Fruit fly (Drosophila melanogaster) whole organism, embryonic: Measurements from ENCODE around the gene Pif1.

Source experiments
- Awh ChIP-seq: fragments of 200-800 bp; sonication (Bioruptor generic); IDR thresholded peaks from 2 replicates; pipeline ENCODE4, ENCODE4 v1.3.6; 2022; ENCODE audit warnings: missing biosample characterization, missing genetic modification characterization
- CG10462 ChIP-seq: fragments of 200-800 bp; sonication (Bioruptor generic); optimal IDR thresholded peaks from 2 replicates; lab custom pipeline; 2016; ENCODE audit warnings: missing biosample characterization, missing genetic modification characterization
- CG11247 ChIP-seq: fragments of 200-800 bp; sonication (Bioruptor generic); IDR thresholded peaks from 2 replicates; pipeline ENCODE4 v1.3.6; 2022; ENCODE audit warnings: missing biosample characterization, missing genetic modification characterization
- CG11504 ChIP-seq: fragments of 200-800 bp; sonication (Bioruptor generic); optimal IDR thresholded peaks from 3 replicates; lab custom pipeline; 2019; ENCODE audit warnings: missing biosample characterization, mild to moderate bottlenecking, missing genetic modification characterization, moderate library complexity
- CG12104 ChIP-seq: fragments of 200-800 bp; sonication (Bioruptor generic); optimal IDR thresholded peaks from 3 replicates; lab custom pipeline; 2016; ENCODE audit warnings: missing biosample characterization, missing genetic modification characterization
- CG12391 ChIP-seq: fragments of 200-800 bp; sonication (Bioruptor generic); optimal IDR thresholded peaks from 3 replicates; lab custom pipeline; 2018; ENCODE audit warnings: missing biosample characterization, mild to moderate bottlenecking, missing genetic modification characterization, moderate library complexity
- CG15073 ChIP-seq: fragments of 200-800 bp; sonication (Bioruptor generic); optimal IDR thresholded peaks from 2 replicates; lab custom pipeline; 2016; ENCODE audit warnings: missing biosample characterization, missing genetic modification characterization
- CG15696 ChIP-seq: fragments of 200-800 bp; sonication (Bioruptor generic); optimal IDR thresholded peaks from 2 replicates; lab custom pipeline; 2019; ENCODE audit warnings: missing biosample characterization, mild to moderate bottlenecking, missing genetic modification characterization, moderate library complexity
- CG1647 ChIP-seq: fragments of 200-800 bp; sonication (Bioruptor generic); optimal IDR thresholded peaks from 3 replicates; lab custom pipeline; 2016; ENCODE audit warnings: missing biosample characterization, missing genetic modification characterization
- CG2199 ChIP-seq: fragments of 200-800 bp; sonication (Bioruptor generic); IDR thresholded peaks from 3 replicates; pipeline ENCODE4 v1.3.6; 2022; ENCODE audit warnings: missing biosample characterization, missing genetic modification characterization
- CG2678 ChIP-seq: fragments of 200-800 bp; sonication (Bioruptor generic); optimal IDR thresholded peaks from 3 replicates; lab custom pipeline; 2019; ENCODE audit warnings: missing biosample characterization, mild to moderate bottlenecking, missing genetic modification characterization, moderate library complexity
- CG2889 ChIP-seq: fragments of 200-800 bp; sonication (Bioruptor generic); IDR thresholded peaks from 3 replicates; pipeline ENCODE4 v1.3.6; 2022; ENCODE audit warnings: missing biosample characterization, missing genetic modification characterization
- CG31441 ChIP-seq: fragments of 200-800 bp; sonication (Bioruptor generic); IDR thresholded peaks from 2 replicates; pipeline ENCODE4 v1.3.6; 2022; ENCODE audit warnings: missing biosample characterization, missing genetic modification characterization
- CG32532 ChIP-seq: fragments of 200-800 bp; sonication (Bioruptor generic); IDR thresholded peaks from 2 replicates; pipeline ENCODE4 v1.3.6; 2022; ENCODE audit warnings: missing biosample characterization, missing genetic modification characterization
- CG34376 ChIP-seq: fragments of 200-800 bp; sonication (Bioruptor generic); optimal IDR thresholded peaks from 2 replicates; lab custom pipeline; 2018; ENCODE audit warnings: missing biosample characterization, mild to moderate bottlenecking, missing genetic modification characterization
- CG4820 ChIP-seq: fragments of 200-800 bp; sonication (Bioruptor generic); optimal IDR thresholded peaks from 3 replicates; lab custom pipeline; 2016; ENCODE audit warnings: missing biosample characterization, missing genetic modification characterization
- CG6791 ChIP-seq: fragments of 200-800 bp; sonication (Bioruptor generic); IDR thresholded peaks from 3 replicates; pipeline ENCODE4 v1.3.6; 2022; ENCODE audit warnings: missing biosample characterization, missing genetic modification characterization; ENCODE audit not compliant: partially characterized antibody
- CG9609 ChIP-seq: fragments of 200-800 bp; sonication (Bioruptor generic); optimal IDR thresholded peaks from 3 replicates; lab custom pipeline; 2016; ENCODE audit warnings: missing biosample characterization, missing genetic modification characterization
- Chrac-16 ChIP-seq: fragments of 200-800 bp; sonication (Bioruptor generic); optimal IDR thresholded peaks from 3 replicates; lab custom pipeline; 2016; ENCODE audit warnings: missing biosample characterization, missing genetic modification characterization
- CoRest ChIP-seq: fragments of 200-800 bp; sonication (Bioruptor generic); optimal IDR thresholded peaks from 3 replicates; lab custom pipeline; 2018; ENCODE audit warnings: missing biosample characterization, mild to moderate bottlenecking, missing genetic modification characterization, moderate library complexity
- Doc2 ChIP-seq: fragments of 200-800 bp; sonication (Bioruptor generic); IDR thresholded peaks from 2 replicates; pipeline ENCODE4 v1.3.6; 2022; ENCODE audit warnings: missing biosample characterization, missing genetic modification characterization
- Doc3 ChIP-seq: fragments of 200-800 bp; sonication (Bioruptor generic); IDR thresholded peaks from 3 replicates; pipeline ENCODE4 v1.3.6; 2022; ENCODE audit warnings: missing biosample characterization, missing genetic modification characterization; ENCODE audit not compliant: partially characterized antibody
- Ets65A ChIP-seq: fragments of 200-800 bp; sonication (Bioruptor generic); peaks from one replicate; lab custom pipeline; 2016; ENCODE audit warnings: missing biosample characterization, missing genetic modification characterization
- Hmx ChIP-seq: fragments of 200-800 bp; sonication (Bioruptor generic); optimal IDR thresholded peaks from 2 replicates; lab custom pipeline; 2016; ENCODE audit warnings: missing biosample characterization, missing genetic modification characterization
- MESR4 ChIP-seq: fragments of 200-800 bp; sonication (Bioruptor generic); optimal IDR thresholded peaks from 2 replicates; lab custom pipeline; 2018; ENCODE audit warnings: missing biosample characterization, mild to moderate bottlenecking, missing genetic modification characterization, moderate library complexity
- Meics ChIP-seq: fragments of 200-800 bp; sonication (Bioruptor generic); optimal IDR thresholded peaks from 2 replicates; lab custom pipeline; 2017; ENCODE audit warnings: missing biosample characterization, mild to moderate bottlenecking, missing genetic modification characterization
- Oli ChIP-seq: fragments of 200-800 bp; sonication (Bioruptor generic); optimal IDR thresholded peaks from 2 replicates; lab custom pipeline; 2018; ENCODE audit warnings: missing biosample characterization, mild to moderate bottlenecking, missing genetic modification characterization, moderate library complexity
- PHDP ChIP-seq: fragments of 200-800 bp; sonication (Bioruptor generic); optimal IDR thresholded peaks from 3 replicates; lab custom pipeline; 2018; ENCODE audit warnings: missing biosample characterization, mild to moderate bottlenecking, missing genetic modification characterization, moderate library complexity
- Rfx ChIP-seq: fragments of 200-800 bp; sonication (Bioruptor generic); IDR thresholded peaks from 2 replicates; pipeline ENCODE4 v1.3.6; 2022; ENCODE audit warnings: missing biosample characterization, missing genetic modification characterization
- Spps ChIP-seq: fragments of 200-800 bp; sonication (Bioruptor generic); optimal IDR thresholded peaks from 2 replicates; lab custom pipeline; 2018; ENCODE audit warnings: missing biosample characterization, mild to moderate bottlenecking, missing genetic modification characterization
- Sry-β ChIP-seq: fragments of 200-800 bp; sonication (Bioruptor generic); optimal IDR thresholded peaks from 2 replicates; lab custom pipeline; 2018; ENCODE audit warnings: missing biosample characterization, mild to moderate bottlenecking, missing genetic modification characterization, moderate library complexity
- Xbp1 ChIP-seq: fragments of 200-800 bp; sonication (Bioruptor generic); optimal IDR thresholded peaks from 3 replicates; lab custom pipeline; 2016; ENCODE audit warnings: missing biosample characterization, mild to moderate bottlenecking, missing genetic modification characterization
- ase ChIP-seq: fragments of 200-800 bp; sonication (Bioruptor generic); IDR thresholded peaks from 3 replicates; pipeline ENCODE4 v1.3.6; 2022; ENCODE audit warnings: missing biosample characterization, missing genetic modification characterization
- az2 ChIP-seq: fragments of 200-800 bp; sonication (Bioruptor generic); optimal IDR thresholded peaks from 3 replicates; lab custom pipeline; 2016; ENCODE audit warnings: missing biosample characterization, missing genetic modification characterization
- bigmax ChIP-seq: fragments of 200-800 bp; sonication (Bioruptor generic); optimal IDR thresholded peaks from 2 replicates; lab custom pipeline; 2018; ENCODE audit warnings: missing biosample characterization, mild to moderate bottlenecking, missing genetic modification characterization
- cato ChIP-seq: fragments of 200-800 bp; sonication (Bioruptor generic); optimal IDR thresholded peaks from 2 replicates; lab custom pipeline; 2016; ENCODE audit warnings: missing biosample characterization, missing genetic modification characterization, borderline replicate concordance
- chif ChIP-seq, 2 experiments: fragments of 200-800 bp; sonication (Bioruptor generic); optimal IDR thresholded peaks; 3 replicates each; lab custom pipeline; 2016; ENCODE audit warnings: missing biosample characterization in 2 of 2, missing genetic modification characterization in 2 of 2
- chn ChIP-seq: fragments of 200-800 bp; sonication (Bioruptor generic); optimal IDR thresholded peaks from 2 replicates; lab custom pipeline; 2016; ENCODE audit warnings: missing biosample characterization, missing genetic modification characterization
- gfzf ChIP-seq: fragments of 200-800 bp; sonication (Bioruptor generic); optimal IDR thresholded peaks from 2 replicates; lab custom pipeline; 2016; ENCODE audit warnings: missing biosample characterization, mild to moderate bottlenecking, missing genetic modification characterization, moderate library complexity
- gro ChIP-seq: fragments of 200-800 bp; sonication (Bioruptor generic); optimal IDR thresholded peaks from 2 replicates; lab custom pipeline; 2016; ENCODE audit warnings: missing biosample characterization, missing genetic modification characterization
- lab ChIP-seq: fragments of 200-800 bp; sonication (Bioruptor generic); optimal IDR thresholded peaks from 3 replicates; lab custom pipeline; 2017; ENCODE audit warnings: missing biosample characterization, missing genetic modification characterization, mild to moderate bottlenecking, moderate library complexity, missing genetic modification reagents
- mam ChIP-seq: fragments of 200-800 bp; sonication (Bioruptor generic); optimal IDR thresholded peaks from 3 replicates; lab custom pipeline; 2016; ENCODE audit warnings: missing biosample characterization, missing genetic modification characterization
- sens ChIP-seq: fragments of 200-800 bp; sonication (Bioruptor generic); peaks from one replicate; lab custom pipeline; 2016; ENCODE audit warnings: missing biosample characterization, missing genetic modification characterization
- shn ChIP-seq: fragments of 200-800 bp; sonication (Bioruptor generic); optimal IDR thresholded peaks from 3 replicates; lab custom pipeline; 2016; ENCODE audit warnings: missing biosample characterization, missing genetic modification characterization
- sug ChIP-seq: fragments of 200-800 bp; optimal IDR thresholded peaks from 2 replicates; lab custom pipeline; 2019; ENCODE audit warnings: missing biosample characterization, mild to moderate bottlenecking, missing genetic modification characterization, moderate library complexity
- toy ChIP-seq: fragments of 200-800 bp; sonication (Bioruptor generic); IDR thresholded peaks from 2 replicates; pipeline ENCODE4 v1.3.6; 2022; ENCODE audit warnings: missing biosample characterization, missing genetic modification characterization
- ttk ChIP-seq: fragments of 200-800 bp; sonication (Bioruptor generic); IDR thresholded peaks from 2 replicates; pipeline ENCODE4 v2.1.2; 2022; ENCODE audit warnings: missing biosample characterization, missing genetic modification characterization
- twi ChIP-seq: fragments of 200-800 bp; optimal IDR thresholded peaks from 2 replicates; lab custom pipeline; 2019; ENCODE audit warnings: missing biosample characterization, mild to moderate bottlenecking, missing genetic modification characterization, moderate library complexity
- unpg ChIP-seq: fragments of 200-800 bp; sonication (Bioruptor generic); optimal IDR thresholded peaks from 3 replicates; lab custom pipeline; 2018; ENCODE audit warnings: missing biosample characterization, mild to moderate bottlenecking, missing genetic modification characterization, moderate library complexity
- usp ChIP-seq: fragments of >200 bp; optimal IDR thresholded peaks from 2 replicates; lab custom pipeline; 2017; ENCODE audit warnings: missing biosample characterization, missing genetic modification characterization

Gene Pif1

DNA sequence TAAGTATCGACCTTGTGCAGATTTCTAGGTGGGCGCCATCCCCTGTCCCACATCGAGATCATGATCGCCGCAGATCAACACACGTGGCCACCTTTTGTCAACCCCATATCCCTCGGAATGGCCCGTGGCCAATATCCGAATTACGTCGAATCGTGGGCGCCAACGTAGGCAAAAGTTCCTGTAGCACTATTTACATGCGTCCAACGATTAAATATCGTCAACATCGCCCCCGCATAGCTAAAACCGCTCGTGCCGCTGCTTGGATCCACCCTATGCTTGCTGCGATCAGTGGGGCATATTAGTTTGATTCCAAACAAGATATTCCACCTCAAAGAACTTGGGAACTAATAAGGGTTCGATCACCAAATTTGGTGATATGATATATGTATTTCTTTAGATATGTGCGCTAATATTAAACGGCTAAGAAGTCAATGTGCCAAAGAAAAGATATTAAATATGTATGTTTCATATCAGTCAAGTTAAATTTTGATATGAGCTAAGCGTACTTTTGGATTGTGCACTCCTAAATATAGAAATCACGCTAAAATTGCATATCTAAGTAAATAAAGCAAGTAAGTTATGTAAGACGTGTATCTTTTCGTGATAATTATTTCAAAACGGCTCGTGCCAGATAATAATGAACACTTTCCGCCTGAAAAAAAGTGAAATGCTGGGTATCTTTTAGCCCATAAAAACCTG lies 7.4 kb upstream of the Pif1 start (continued):
- TF ChIP-seq toy (GFP tag; lab: Robert Waterston, UW) (no peak), Ets65A (GFP tag; lab: Kevin White, UChicago) (peak; percentile 87), gfzf (no peak), CG1647 (GFP tag; lab: Kevin White, UChicago) (no peak), bigmax (GFP tag; lab: Kevin White, UChicago) (no peak), Xbp1 (peak; percentile 32), lab (GFP tag; lab: Kevin White, UChicago) (no peak), gro (GFP tag; lab: Kevin White, UChicago) (peak; percentile 1), Spps (tag; lab: Kevin White, UChicago) (no peak), twi (tag; lab: Kevin White, UChicago) (no peak), mam (GFP tag; lab: Kevin White, UChicago) (peak; percentile 51), Hmx (GFP tag; lab: Kevin White, UChicago) (peak; percentile 23), CG4820 (GFP tag; lab: Kevin White, UChicago) (no peak), unpg (GFP tag; lab: Kevin White, UChicago) (no peak), CG10462 (GFP tag; lab: Kevin White, UChicago) (no peak), CoRest (tag; lab: Kevin White, UChicago) (peak; percentile 65), CG12391 (tag; lab: Kevin White, UChicago) (peak; percentile 21), CG2678 (tag; lab: Kevin White, UChicago) (peak; percentile 58), CG2199 (no peak), Doc3 (no peak), CG12104 (GFP tag; lab: Kevin White, UChicago) (no peak), CG31441 (GFP tag; lab: Robert Waterston, UW) (no peak), CG11504 (tag; lab: Kevin White, UChicago) (peak; percentile 62), cato (GFP tag; lab: Kevin White, UChicago) (no peak), Awh (no peak), az2 (GFP tag; lab: Kevin White, UChicago) (peak; percentile 44), CG15073 (GFP tag; lab: Kevin White, UChicago) (no peak), CG6791 (0 out of 3 replicates have a peak, but pooled peaks have one; percentile 14), sug (tag; lab: Kevin White, UChicago) (peak; percentile 38), Doc2 (GFP tag; lab: Robert Waterston, UW) (no peak), chn (GFP tag; lab: Kevin White, UChicago) (peak; percentile 36), PHDP (peak; percentile 44), usp (GFP tag; lab: Kevin White, UChicago) (no peak), MESR4 (GFP tag; lab: Kevin White, UChicago) (no peak), Chrac-16 (GFP tag; lab: Kevin White, UChicago) (no peak), CG11247 (GFP tag; lab: Robert Waterston, UW) (no peak), sens (GFP tag; lab: Kevin White, UChicago) (peak; percentile 87), CG9609 (GFP tag; lab: Kevin White, UChicago) (peak; percentile 44), ttk (no peak), Sry-β (GFP tag; lab: Kevin White, UChicago) (no peak), CG2889 (no peak), chif (GFP tag; optimal IDR thresholded peaks at IDR 0.05; lab: Kevin White, UChicago) (peak; percentile 3 to 44), Meics (GFP tag; lab: Kevin White, UChicago) (peak; percentile 51), Oli (peak; percentile 50), ase (GFP tag; lab: Robert Waterston, UW) (0 out of 3 replicates have a peak, but pooled peaks have one; percentile 22), shn (GFP tag; lab: Kevin White, UChicago) (peak; percentile 60), CG15696 (tag; lab: Kevin White, UChicago) (no peak), CG32532 (peak; percentile 59), CG34376 (GFP tag; lab: Kevin White, UChicago) (no peak), Rfx (GFP tag; lab: Robert Waterston, UW) (peak; percentile 40; the same call in 1 of the 2 replicates)
